Worm (Caenorhabditis elegans) whole organism, L1 larva: ENCODE results near the gene efn-4.

ENCODE experiments used
- C04F5.9 ChIP-seq: sonication (generic microtip); optimal IDR thresholded peaks from 2 replicates; lab custom pipeline; 2016; ENCODE audit warnings: missing genetic modification characterization, missing compliant biosample characterization
- C16A3.4 ChIP-seq: fragments of 150-350 bp; optimal IDR thresholded peaks from 2 replicates; lab custom pipeline; 2014; ENCODE audit warnings: missing biosample characterization, missing genetic modification characterization
- C34B4.2 ChIP-seq: sonication (generic microtip); optimal IDR thresholded peaks from 2 replicates; lab custom pipeline; 2017; ENCODE audit warnings: mild to moderate bottlenecking, missing genetic modification characterization, missing compliant biosample characterization
- aha-1 ChIP-seq: fragments of 150-350 bp; optimal IDR thresholded peaks from 2 replicates; lab custom pipeline; 2014; ENCODE audit warnings: missing biosample characterization, missing genetic modification characterization
- blmp-1 ChIP-seq: fragments of 150-350 bp; optimal IDR thresholded peaks from 2 replicates; lab custom pipeline; 2014; ENCODE audit warnings: missing biosample characterization, missing genetic modification characterization
- ceh-63 ChIP-seq: fragments of 200-800 bp; sonication (Bioruptor generic); optimal IDR thresholded peaks from 2 replicates; lab custom pipeline; 2018; ENCODE audit warnings: mild to moderate bottlenecking, missing genetic modification characterization, missing compliant biosample characterization
- ceh-82 ChIP-seq, 3 experiments: fragments of 150-350 bp in 1 of 3; sonication (generic microtip) in 2 of 3; optimal IDR thresholded peaks; 2 replicates each; lab custom pipeline; 2014 to 2017; ENCODE audit warnings: missing biosample characterization in 3 of 3, missing genetic modification characterization in 3 of 3
- ceh-88 ChIP-seq: fragments of 200-800 bp; sonication (Bioruptor generic); IDR thresholded peaks from 2 replicates; pipeline ENCODE4 v1.3.6; 2022; ENCODE audit warnings: missing genetic modification characterization, missing compliant biosample characterization
- ceh-90 ChIP-seq: sonication (generic microtip); optimal IDR thresholded peaks from 2 replicates; lab custom pipeline; 2016; ENCODE audit warnings: missing genetic modification characterization, missing compliant biosample characterization
- ces-1 ChIP-seq: fragments of 150-350 bp; optimal IDR thresholded peaks from 2 replicates; lab custom pipeline; 2014; ENCODE audit warnings: missing biosample characterization, missing genetic modification reagents, missing genetic modification characterization
- dpl-1 ChIP-seq, 3 experiments: fragments of 150-350 bp in 2 of 3; sonication (generic microtip) in 1 of 3; optimal IDR thresholded peaks; 2 replicates each; lab custom pipeline; 2014 to 2017; ENCODE audit warnings: missing biosample characterization in 3 of 3, missing genetic modification characterization in 3 of 3, missing genetic modification reagents in 3 of 3
- dsc-1 ChIP-seq: sonication (generic microtip); optimal IDR thresholded peaks from 2 replicates; lab custom pipeline; 2016; ENCODE audit warnings: mild to moderate bottlenecking, missing genetic modification characterization, missing compliant biosample characterization
- efl-3 ChIP-seq: fragments of 200-800 bp; sonication (Bioruptor generic); optimal IDR thresholded peaks from 2 replicates; lab custom pipeline; 2018; ENCODE audit warnings: mild to moderate bottlenecking, missing genetic modification characterization, missing compliant biosample characterization
- egl-13 ChIP-seq: sonication (generic microtip); optimal IDR thresholded peaks from 2 replicates; lab custom pipeline; 2016; ENCODE audit warnings: missing genotype, missing genetic modification reagents, missing genetic modification characterization, missing compliant biosample characterization
- egl-27 ChIP-seq, 2 experiments: fragments of 150-350 bp in 1 of 2; sonication (generic microtip); optimal IDR thresholded peaks; 3 replicates each; lab custom pipeline; 2017 to 2018; ENCODE audit warnings: missing biosample characterization in 2 of 2, missing genetic modification characterization in 2 of 2, missing genetic modification reagents in 2 of 2
- elt-2 ChIP-seq: sonication (generic microtip); optimal IDR thresholded peaks from 2 replicates; lab custom pipeline; 2016; ENCODE audit warnings: missing genetic modification characterization, mild to moderate bottlenecking, inconsistent platforms, missing compliant biosample characterization, missing genetic modification reagents
- elt-3 ChIP-seq, 6 experiments: fragments of 150-350 bp in 1 of 6; sonication (generic microtip); optimal IDR thresholded peaks; 2 replicates each; lab custom pipeline; 2017 to 2018; ENCODE audit warnings: missing biosample characterization in 6 of 6, missing genetic modification characterization in 6 of 6, inconsistent platforms in 1 of 6
- fkh-4 ChIP-seq: sonication (generic microtip); optimal IDR thresholded peaks from 2 replicates; lab custom pipeline; 2016; ENCODE audit warnings: missing compliant biosample characterization, missing genetic modification characterization, borderline replicate concordance
- fkh-8 ChIP-seq: sonication (generic microtip); optimal IDR thresholded peaks from 2 replicates; lab custom pipeline; 2016; ENCODE audit warnings: mild to moderate bottlenecking, missing genetic modification characterization, missing compliant biosample characterization
- fos-1 ChIP-seq: fragments of 150-350 bp; optimal IDR thresholded peaks from 2 replicates; lab custom pipeline; 2014; ENCODE audit warnings: missing biosample characterization, missing genetic modification characterization
- grh-1 ChIP-seq: fragments of 200-800 bp; sonication (Bioruptor generic); IDR thresholded peaks from 2 replicates; pipeline ENCODE4 v1.3.6; 2022; ENCODE audit warnings: missing genetic modification reagents, missing genetic modification characterization, missing compliant biosample characterization
- hpl-2 ChIP-seq: fragments of 150-350 bp; optimal IDR thresholded peaks from 2 replicates; lab custom pipeline; 2014; ENCODE audit warnings: missing biosample characterization, missing genetic modification reagents, missing genetic modification characterization
- jun-1 ChIP-seq: fragments of 150-350 bp; optimal IDR thresholded peaks from 2 replicates; lab custom pipeline; 2014; ENCODE audit warnings: missing biosample characterization, missing genetic modification reagents, missing genetic modification characterization
- lin-14 ChIP-seq: fragments of 200-800 bp; sonication (Bioruptor generic); optimal IDR thresholded peaks from 2 replicates; lab custom pipeline; 2018; ENCODE audit warnings: mild to moderate bottlenecking, missing genetic modification characterization, moderate library complexity, missing compliant biosample characterization
- lin-15B ChIP-seq: fragments of 150-350 bp; sonication (generic microtip); optimal IDR thresholded peaks from 3 replicates; lab custom pipeline; 2014; ENCODE audit warnings: missing biosample characterization, missing genetic modification characterization
- lin-35 ChIP-seq, 2 experiments: fragments of 150-350 bp; optimal IDR thresholded peaks; 2 replicates each; lab custom pipeline; 2014; ENCODE audit warnings: missing biosample characterization in 2 of 2, missing genetic modification characterization in 2 of 2, missing genetic modification reagents in 2 of 2
- lir-3 ChIP-seq: sonication (generic microtip); optimal IDR thresholded peaks from 2 replicates; lab custom pipeline; 2016; ENCODE audit warnings: mild to moderate bottlenecking, missing genetic modification characterization, moderate library complexity, missing compliant biosample characterization; ENCODE audit not compliant: poor library complexity
- mep-1 ChIP-seq: fragments of 150-350 bp; optimal IDR thresholded peaks from 2 replicates; lab custom pipeline; 2014; ENCODE audit warnings: missing biosample characterization, missing genetic modification characterization
- nhr-237 ChIP-seq: fragments of 150-350 bp; optimal IDR thresholded peaks from 2 replicates; lab custom pipeline; 2014; ENCODE audit warnings: missing biosample characterization, missing genetic modification characterization
- nhr-28 ChIP-seq: fragments of 150-350 bp; optimal IDR thresholded peaks from 2 replicates; lab custom pipeline; 2014; ENCODE audit warnings: missing biosample characterization, missing genetic modification characterization
- nhr-47 ChIP-seq: sonication (generic microtip); optimal IDR thresholded peaks from 2 replicates; lab custom pipeline; 2016; ENCODE audit warnings: mild to moderate bottlenecking, missing genetic modification characterization, moderate library complexity, missing compliant biosample characterization
- nhr-76 ChIP-seq: sonication (generic microtip); optimal IDR thresholded peaks from 2 replicates; lab custom pipeline; 2017; ENCODE audit warnings: missing biosample characterization, missing genetic modification characterization
- nhr-84 ChIP-seq: sonication (generic microtip); optimal IDR thresholded peaks from 2 replicates; lab custom pipeline; 2017; ENCODE audit warnings: missing biosample characterization, missing genetic modification characterization
- pag-3 ChIP-seq: sonication (generic microtip); optimal IDR thresholded peaks from 2 replicates; lab custom pipeline; 2017; ENCODE audit warnings: missing genetic modification characterization, mild to moderate bottlenecking, missing compliant biosample characterization, antibody characterized with exemption, borderline replicate concordance; ENCODE audit not compliant: insufficient read depth
- pqm-1 ChIP-seq: sonication (generic microtip); optimal IDR thresholded peaks from 3 replicates; lab custom pipeline; 2017; ENCODE audit warnings: missing biosample characterization, missing genetic modification characterization
- skn-1 ChIP-seq: fragments of 150-350 bp; optimal IDR thresholded peaks from 2 replicates; lab custom pipeline; 2014; ENCODE audit warnings: missing biosample characterization, missing genetic modification characterization
- sup-37 ChIP-seq: fragments of 200-800 bp; sonication (Bioruptor generic); optimal IDR thresholded peaks from 2 replicates; lab custom pipeline; 2018; ENCODE audit warnings: mild to moderate bottlenecking, missing genetic modification characterization, missing compliant biosample characterization
- swsn-7 ChIP-seq: sonication (generic microtip); optimal IDR thresholded peaks from 2 replicates; lab custom pipeline; 2016; ENCODE audit warnings: missing genetic modification characterization, missing compliant biosample characterization
- unc-130 ChIP-seq: fragments of 150-350 bp; optimal IDR thresholded peaks from 2 replicates; lab custom pipeline; 2017; ENCODE audit warnings: missing biosample characterization, missing genetic modification characterization, inconsistent platforms
- unc-30 ChIP-seq: sonication (generic microtip); optimal IDR thresholded peaks from 2 replicates; lab custom pipeline; 2017; ENCODE audit warnings: missing biosample characterization, missing genetic modification characterization
- unc-98 ChIP-seq: fragments of 200-800 bp; sonication (Bioruptor generic); IDR thresholded peaks from 2 replicates; pipeline ENCODE4 v1.3.6; 2022; ENCODE audit warnings: missing genetic modification characterization, missing compliant biosample characterization
- zag-1 ChIP-seq: fragments of 150-350 bp; optimal IDR thresholded peaks from 2 replicates; lab custom pipeline; 2014; ENCODE audit warnings: missing biosample characterization, missing genetic modification characterization
- zip-4 ChIP-seq: fragments of 200-800 bp; sonication (Bioruptor generic); optimal IDR thresholded peaks from 2 replicates; lab custom pipeline; 2018; ENCODE audit warnings: mild to moderate bottlenecking, missing genetic modification characterization, moderate library complexity, missing compliant biosample characterization
- ztf-11 ChIP-seq, 2 experiments: sonication (generic microtip); optimal IDR thresholded peaks; 2 replicates each; lab custom pipeline; 2016 to 2017; ENCODE audit warnings: missing genetic modification characterization in 2 of 2, missing biosample characterization in 1 of 2, missing compliant biosample characterization in 1 of 2
- ztf-4 ChIP-seq: fragments of 150-350 bp; optimal IDR thresholded peaks from 2 replicates; lab custom pipeline; 2014; ENCODE audit warnings: missing biosample characterization, missing genetic modification characterization

efn-4 gene

DNA sequence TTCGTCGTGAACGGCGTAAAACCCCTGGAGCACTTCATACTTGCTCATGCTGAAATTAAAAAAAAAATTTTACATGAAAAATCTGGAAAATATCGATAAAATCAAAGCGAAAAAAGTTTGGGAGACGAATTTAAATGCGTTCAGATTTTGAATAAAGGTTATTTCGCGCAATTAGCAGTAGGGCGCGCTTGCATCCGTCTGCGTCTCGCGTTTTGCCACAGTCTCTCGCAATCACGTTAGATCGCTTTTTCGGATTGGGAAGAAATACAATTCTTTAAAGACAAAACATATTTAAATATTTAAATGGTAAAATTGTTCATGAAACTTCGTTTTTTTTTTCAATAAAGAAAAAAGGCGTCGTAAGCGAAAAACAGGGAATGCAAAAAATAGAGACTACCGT, 39.6 kb upstream of the efn-4 start, which contains the start of gene pig-1 (continued):
- TF ChIP-seq sup-37 (GFP tag; lab: Kevin White, UChicago), result peak; percentile 9
- no peak for TF ChIP-seq efl-3 (GFP tag; lab: Kevin White, UChicago)
- TF ChIP-seq zip-4 (GFP tag; lab: Kevin White, UChicago), result no peak
- no peak for TF ChIP-seq C34B4.2
- TF ChIP-seq ces-1, result no peak
- TF ChIP-seq nhr-47 (tag; lab: Kevin White, UChicago), result peak; percentile 86
- no peak for TF ChIP-seq unc-30 (tag; lab: Kevin White, UChicago)
- peak; percentile 34 for TF ChIP-seq jun-1 (tag; lab: Kevin White, UChicago)
- peak; percentile 49 for TF ChIP-seq fos-1 (tag; lab: Kevin White, UChicago)
- TF ChIP-seq nhr-84 (tag; lab: Kevin White, UChicago), result no peak
- TF ChIP-seq elt-2 (tag; lab: Kevin White, UChicago), result no peak
- peak; percentile 61; the same call in 1 of the 2 replicates for TF ChIP-seq grh-1 (GFP tag; lab: Robert Waterston, UW)
- TF ChIP-seq dsc-1 (tag; lab: Kevin White, UChicago), result peak; percentile 69
- TF ChIP-seq ceh-90, result peak; percentile 18
- no peak for TF ChIP-seq lir-3 (tag; lab: Kevin White, UChicago)
- no peak for TF ChIP-seq unc-98 (GFP tag; lab: Robert Waterston, UW)
- TF ChIP-seq hpl-2 (GFP tag; lab: Kevin White, UChicago), result no peak
- peak; percentile 67 for TF ChIP-seq skn-1 (tag; lab: Kevin White, UChicago)
- TF ChIP-seq pag-3, result peak; percentile 17
- peak; percentile 56 for TF ChIP-seq egl-13
- TF ChIP-seq nhr-76, result no peak
- TF ChIP-seq ceh-82 (tag; optimal IDR thresholded peaks at IDR 0.05; lab: Kevin White, UChicago), result peak; percentile 61 to 83 (median 72)
- TF ChIP-seq unc-130 (tag; lab: Kevin White, UChicago), result peak; percentile 92
- peak; percentile 62 for TF ChIP-seq fkh-8 (tag; lab: Kevin White, UChicago)
- peak; percentile 80 for TF ChIP-seq C16A3.4 (tag; lab: Kevin White, UChicago)
- TF ChIP-seq ztf-11 (tag; optimal IDR thresholded peaks at IDR 0.05; lab: Kevin White, UChicago), result peak in 1 of 2 experiments; percentile 52
- TF ChIP-seq ceh-63, result no peak
- peak; percentile 78 for TF ChIP-seq swsn-7 (tag; lab: Kevin White, UChicago)
- peak; percentile 83 for TF ChIP-seq lin-14 (GFP tag; lab: Kevin White, UChicago)
- no peak for TF ChIP-seq blmp-1 (tag; lab: Kevin White, UChicago)
- TF ChIP-seq nhr-237 (tag; lab: Kevin White, UChicago), result no peak
- peak; percentile 75 for TF ChIP-seq C04F5.9 (tag; lab: Kevin White, UChicago)
- peak; percentile 90 for TF ChIP-seq mep-1
- TF ChIP-seq dpl-1 (GFP tag; optimal IDR thresholded peaks at IDR 0.05; lab: Kevin White, UChicago), result peak; percentile 86 to 93 (median 92)

DNA sequence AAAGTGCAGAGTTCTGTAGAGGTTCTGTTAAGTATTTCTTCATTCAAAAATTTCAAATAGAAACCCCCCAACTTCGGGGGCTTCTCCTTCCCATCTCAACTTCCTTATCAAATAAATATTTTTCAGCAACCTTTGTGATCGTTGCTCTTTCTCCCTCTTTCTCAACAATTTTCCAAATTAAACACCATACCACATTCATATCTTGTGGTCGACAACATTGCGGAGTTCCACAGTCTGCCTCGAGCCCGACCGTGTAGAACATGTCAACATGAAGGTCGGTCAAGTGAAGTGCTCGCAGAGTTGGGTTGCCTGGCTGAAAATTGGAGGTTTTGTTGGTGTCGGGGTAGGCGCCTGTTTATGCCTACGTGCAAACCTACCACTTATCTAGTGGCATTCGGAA, 36.5 kb upstream of the efn-4 start:
- TF ChIP-seq nhr-84 (tag; lab: Kevin White, UChicago) (no peak), lin-35 (GFP tag; optimal IDR thresholded peaks at IDR 0.05; lab: Kevin White, UChicago) (no peak), lin-15B (tag; lab: Kevin White, UChicago) (no peak), ceh-88 (GFP tag; lab: Robert Waterston, UW) (no peak), fkh-4 (tag; lab: Kevin White, UChicago) (no peak), elt-3 (tag; optimal IDR thresholded peaks at IDR 0.05; lab: Kevin White, UChicago) (no peak), nhr-28 (tag; lab: Kevin White, UChicago) (no peak), unc-98 (GFP tag; lab: Robert Waterston, UW) (no peak), ztf-11 (tag; optimal IDR thresholded peaks at IDR 0.05; lab: Kevin White, UChicago) (no peak), unc-130 (tag; lab: Kevin White, UChicago) (no peak), ztf-4 (tag; lab: Kevin White, UChicago) (no peak), pqm-1 (no peak), fos-1 (tag; lab: Kevin White, UChicago) (no peak), aha-1 (no peak), zag-1 (no peak), egl-27 (tag; optimal IDR thresholded peaks at IDR 0.05; lab: Kevin White, UChicago) (no peak), egl-13 (no peak), ceh-63 (no peak)
